Worm (Caenorhabditis elegans): Measurements from ENCODE around the gene srd-41.

The srd-41 gene

ce11 chrX:12350207-12350606, 23.7 kb downstream of the srd-41 start, which contains the start of gene F42F12.3:
F42F12.3 (plus strand) TSS chrX:12350578.
- TF ChIP-seq fos-1 (tag; optimal IDR thresholded peaks at IDR 0.05): peak; percentile 3
- TF ChIP-seq ceh-16 (tag; optimal IDR thresholded peaks at IDR 0.05): no peak

- TF ChIP-seq unc-62 (GFP tag; optimal IDR thresholded peaks at IDR 0.05) (no peak), fos-1 (tag; optimal IDR thresholded peaks at IDR 0.05) (peak; percentile 11)
Measured at ce11 chrX:12352872-12353271, 26.3 kb downstream of the srd-41 start, which contains the start of gene F42F12.4. F42F12.4 (minus strand) TSS chrX:12352947.

- TF ChIP-seq lin-39 (tag; optimal IDR thresholded peaks at IDR 0.05) (no peak), dmd-4 (tag; optimal IDR thresholded peaks at IDR 0.05) (no peak), nhr-23 (tag; optimal IDR thresholded peaks at IDR 0.05) (no peak), ztf-4 (tag; optimal IDR thresholded peaks at IDR 0.05) (no peak), elt-3 (tag; optimal IDR thresholded peaks at IDR 0.05) (no peak), ztf-1 (GFP tag; conservative IDR thresholded peaks at IDR 0.05) (no peak)
Measured at ce11 chrX:12356581-12356980, 30.1 kb downstream of the srd-41 start, which contains the start of gene nspc-12. nspc-12 (minus strand) TSS chrX:12356681.

- no peak for TF ChIP-seq peb-1 (tag; optimal IDR thresholded peaks at IDR 0.05)
- no peak for TF ChIP-seq aly-2 (tag; optimal IDR thresholded peaks at IDR 0.05)
- TF ChIP-seq ceh-82 (tag; optimal IDR thresholded peaks at IDR 0.05): no peak
- TF ChIP-seq ceh-16 (tag; optimal IDR thresholded peaks at IDR 0.05): no peak
- no peak for TF ChIP-seq mdl-1 (tag; optimal IDR thresholded peaks at IDR 0.05)
- no peak for TF ChIP-seq crh-2 (tag; optimal IDR thresholded peaks at IDR 0.05)
- TF ChIP-seq ZK546.5 (tag; optimal IDR thresholded peaks at IDR 0.05): no peak
Measured at ce11 chrX:12357127-12357526, 30.6 kb downstream of the srd-41 start, which contains the start of gene nspc-13. nspc-13 (plus strand) TSS chrX:12357427.

- TF ChIP-seq nhr-10 (tag; optimal IDR thresholded peaks at IDR 0.05) (no peak), nhr-23 (tag; optimal IDR thresholded peaks at IDR 0.05) (no peak), ama-1 (optimal IDR thresholded peaks at IDR 0.05) (no peak), sma-3 (GFP tag; optimal IDR thresholded peaks at IDR 0.05) (no peak), mdl-1 (tag; optimal IDR thresholded peaks at IDR 0.05) (no peak), nhr-21 (tag; optimal IDR thresholded peaks at IDR 0.05) (no peak), nhr-129 (tag; optimal IDR thresholded peaks at IDR 0.05) (no peak), elt-1 (tag; optimal IDR thresholded peaks at IDR 0.05) (no peak), ZK546.5 (tag; optimal IDR thresholded peaks at IDR 0.05) (no peak), lin-13 (GFP tag; optimal IDR thresholded peaks at IDR 0.05) (no peak), gmeb-1 (tag; optimal IDR thresholded peaks at IDR 0.05) (no peak), blmp-1 (tag; optimal IDR thresholded peaks at IDR 0.05; ENCODE audit: insufficient read depth) (no peak), ztf-11 (tag; optimal IDR thresholded peaks at IDR 0.05) (no peak), dmd-4 (tag; optimal IDR thresholded peaks at IDR 0.05) (no peak), R02D3.7 (tag; optimal IDR thresholded peaks at IDR 0.05) (no peak), F13H6.1 (tag; optimal IDR thresholded peaks at IDR 0.05) (no peak), lin-11 (tag; optimal IDR thresholded peaks at IDR 0.05) (no peak), sem-4 (tag; optimal IDR thresholded peaks at IDR 0.05) (no peak), nhr-12 (tag; optimal IDR thresholded peaks at IDR 0.05) (no peak), Y55F3AM.14 (GFP tag; optimal IDR thresholded peaks at IDR 0.05) (no peak)
Measured at ce11 chrX:12358957-12359356, 32.4 kb downstream of the srd-41 start, which contains the start of gene nspc-14. nspc-14 (minus strand) TSS chrX:12359057.

- TF ChIP-seq gmeb-1 (tag; optimal IDR thresholded peaks at IDR 0.05) (no peak), mab-5 (tag; optimal IDR thresholded peaks at IDR 0.05) (no peak), unc-55 (GFP tag; optimal IDR thresholded peaks at IDR 0.05) (no peak), nhr-10 (tag; optimal IDR thresholded peaks at IDR 0.05) (no peak), F13H6.1 (tag; optimal IDR thresholded peaks at IDR 0.05) (no peak), nhr-25 (tag; optimal IDR thresholded peaks at IDR 0.05) (no peak), lsy-2 (tag; optimal IDR thresholded peaks at IDR 0.05) (no peak), nhr-6 (tag; optimal IDR thresholded peaks at IDR 0.05) (no peak), C34F6.9 (tag; optimal IDR thresholded peaks at IDR 0.05) (no peak), alr-1 (tag; optimal IDR thresholded peaks at IDR 0.05) (no peak), lin-13 (GFP tag; optimal IDR thresholded peaks at IDR 0.05) (no peak), zag-1 (tag; optimal IDR thresholded peaks at IDR 0.05) (no peak), mbf-1 (tag; optimal IDR thresholded peaks at IDR 0.05) (no peak), lin-11 (tag; optimal IDR thresholded peaks at IDR 0.05) (no peak), nhr-21 (tag; optimal IDR thresholded peaks at IDR 0.05) (no peak)
Measured at ce11 chrX:12360444-12360843, 33.9 kb downstream of the srd-41 start, which contains the start of the genes nspc-15 and F19H6.6. nspc-15 (plus strand) TSS chrX:12360744. F19H6.6 (plus strand) TSS chrX:12360827.

All from whole organism, L2 larva.